Fruit fly (Drosophila melanogaster) whole organism, embryonic: ENCODE results near the gene asun.

ENCODE experiments used
- Adf1 ChIP-seq: fragments of 200-800 bp; sonication (Bioruptor generic); IDR thresholded peaks from 2 replicates; pipeline ENCODE4 v1.3.6; 2022; ENCODE audit warnings: missing biosample characterization, missing genetic modification characterization
- Atf3 ChIP-seq: fragments of 200-800 bp; sonication (Bioruptor generic); optimal IDR thresholded peaks from 3 replicates; lab custom pipeline; 2016; ENCODE audit warnings: missing biosample characterization, missing genetic modification characterization
- BEAF-32 ChIP-seq: fragments of 200-800 bp; sonication (Bioruptor generic); optimal IDR thresholded peaks from 3 replicates; lab custom pipeline; 2017; ENCODE audit warnings: missing biosample characterization, missing genetic modification characterization, mild to moderate bottlenecking, moderate library complexity, missing genetic modification reagents
- Blimp-1 ChIP-seq: fragments of 200-800 bp; sonication (Bioruptor generic); optimal IDR thresholded peaks from 3 replicates; lab custom pipeline; 2018; ENCODE audit warnings: missing biosample characterization, missing genetic modification characterization, mild to moderate bottlenecking, moderate library complexity, missing genetic modification reagents
- CG10565 ChIP-seq: fragments of 200-800 bp; sonication (Bioruptor generic); optimal IDR thresholded peaks from 3 replicates; lab custom pipeline; 2016; ENCODE audit warnings: missing biosample characterization, mild to moderate bottlenecking, missing genetic modification characterization
- CG11504 ChIP-seq: fragments of 200-800 bp; sonication (Bioruptor generic); optimal IDR thresholded peaks from 3 replicates; lab custom pipeline; 2019; ENCODE audit warnings: missing biosample characterization, mild to moderate bottlenecking, missing genetic modification characterization, moderate library complexity
- CG12071 ChIP-seq: fragments of 200-800 bp; sonication (Bioruptor generic); optimal IDR thresholded peaks from 3 replicates; lab custom pipeline; 2018; ENCODE audit warnings: missing biosample characterization, mild to moderate bottlenecking, missing genetic modification characterization
- CG12391 ChIP-seq: fragments of 200-800 bp; sonication (Bioruptor generic); optimal IDR thresholded peaks from 3 replicates; lab custom pipeline; 2018; ENCODE audit warnings: missing biosample characterization, mild to moderate bottlenecking, missing genetic modification characterization, moderate library complexity
- CG15601 ChIP-seq: fragments of 200-800 bp; sonication (Bioruptor generic); optimal IDR thresholded peaks from 3 replicates; lab custom pipeline; 2019; ENCODE audit warnings: missing biosample characterization, mild to moderate bottlenecking, missing genetic modification characterization, moderate library complexity
- CG17829 ChIP-seq: fragments of 200-800 bp; optimal IDR thresholded peaks from 2 replicates; lab custom pipeline; 2019; ENCODE audit warnings: missing biosample characterization, mild to moderate bottlenecking, missing genetic modification characterization, moderate library complexity
- CG1792 ChIP-seq: fragments of 200-800 bp; sonication (Bioruptor generic); optimal IDR thresholded peaks from 2 replicates; lab custom pipeline; 2016; ENCODE audit warnings: missing biosample characterization, missing genetic modification characterization
- CG18619 ChIP-seq: fragments of 200-800 bp; sonication (Bioruptor generic); optimal IDR thresholded peaks from 3 replicates; lab custom pipeline; 2017; ENCODE audit warnings: missing biosample characterization, mild to moderate bottlenecking, missing genetic modification characterization
- CG18764 ChIP-seq: fragments of 200-800 bp; sonication (Bioruptor generic); optimal IDR thresholded peaks from 3 replicates; lab custom pipeline; 2016; ENCODE audit warnings: missing biosample characterization, missing genetic modification characterization
- CG32532 ChIP-seq: fragments of 200-800 bp; sonication (Bioruptor generic); IDR thresholded peaks from 2 replicates; pipeline ENCODE4 v1.3.6; 2022; ENCODE audit warnings: missing biosample characterization, missing genetic modification characterization
- CG3281 ChIP-seq: fragments of 200-800 bp; sonication (Bioruptor generic); optimal IDR thresholded peaks from 3 replicates; lab custom pipeline; 2017; ENCODE audit warnings: missing biosample characterization, mild to moderate bottlenecking, missing genetic modification characterization
- CG4404 ChIP-seq: fragments of 200-800 bp; sonication (Bioruptor generic); IDR thresholded peaks from 2 replicates; pipeline ENCODE4 v1.3.6; 2022; ENCODE audit warnings: missing biosample characterization, missing genetic modification characterization
- CG7271 ChIP-seq: fragments of 200-800 bp; sonication (Bioruptor generic); optimal IDR thresholded peaks from 2 replicates; lab custom pipeline; 2018; ENCODE audit warnings: missing biosample characterization, mild to moderate bottlenecking, missing genetic modification characterization, moderate library complexity
- CG8359 ChIP-seq: fragments of 200-800 bp; sonication (Bioruptor generic); optimal IDR thresholded peaks from 2 replicates; lab custom pipeline; 2017; ENCODE audit warnings: missing biosample characterization, mild to moderate bottlenecking, missing genetic modification characterization, borderline replicate concordance
- CG8765 ChIP-seq: fragments of 200-800 bp; sonication (Bioruptor generic); IDR thresholded peaks from 2 replicates; pipeline ENCODE4 v1.3.6; 2022; ENCODE audit warnings: missing biosample characterization, missing genetic modification characterization
- CG8924 ChIP-seq: fragments of 200-800 bp; optimal IDR thresholded peaks from 3 replicates; lab custom pipeline; 2019; ENCODE audit warnings: missing biosample characterization, mild to moderate bottlenecking, missing genetic modification characterization, moderate library complexity
- CkIIα-i1 ChIP-seq: fragments of 200-800 bp; sonication (Bioruptor generic); IDR thresholded peaks from 2 replicates; pipeline ENCODE4 v1.3.6; 2022; ENCODE audit warnings: missing biosample characterization, missing genetic modification characterization
- D19A ChIP-seq: fragments of 200-800 bp; optimal IDR thresholded peaks from 3 replicates; lab custom pipeline; 2019; ENCODE audit warnings: missing biosample characterization, mild to moderate bottlenecking, missing genetic modification characterization, moderate library complexity
- Deaf1 ChIP-seq: fragments of 200-800 bp; optimal IDR thresholded peaks from 3 replicates; lab custom pipeline; 2019; ENCODE audit warnings: missing biosample characterization, mild to moderate bottlenecking, missing genetic modification characterization, moderate library complexity
- ERR ChIP-seq: fragments of 200-800 bp; sonication (Bioruptor generic); optimal IDR thresholded peaks from 2 replicates; lab custom pipeline; 2016; ENCODE audit warnings: missing biosample characterization, missing genetic modification characterization
- Hsf ChIP-seq: fragments of 200-800 bp; sonication (Bioruptor generic); optimal IDR thresholded peaks from 3 replicates; lab custom pipeline; 2016; ENCODE audit warnings: missing biosample characterization, missing genetic modification characterization
- MESR4 ChIP-seq: fragments of 200-800 bp; sonication (Bioruptor generic); optimal IDR thresholded peaks from 2 replicates; lab custom pipeline; 2018; ENCODE audit warnings: missing biosample characterization, mild to moderate bottlenecking, missing genetic modification characterization, moderate library complexity
- Meics ChIP-seq: fragments of 200-800 bp; sonication (Bioruptor generic); optimal IDR thresholded peaks from 2 replicates; lab custom pipeline; 2017; ENCODE audit warnings: missing biosample characterization, mild to moderate bottlenecking, missing genetic modification characterization
- NfI ChIP-seq: fragments of 200-800 bp; sonication (Bioruptor generic); optimal IDR thresholded peaks from 3 replicates; lab custom pipeline; 2018; ENCODE audit warnings: missing biosample characterization, mild to moderate bottlenecking, missing genetic modification characterization, moderate library complexity
- Opbp ChIP-seq: fragments of 200-800 bp; sonication (Bioruptor generic); IDR thresholded peaks from 3 replicates; pipeline ENCODE4 v1.3.6; 2022; ENCODE audit warnings: missing biosample characterization, missing genetic modification characterization; ENCODE audit not compliant: partially characterized antibody
- Optix ChIP-seq: fragments of 200-800 bp; sonication (Bioruptor generic); IDR thresholded peaks from 3 replicates; pipeline ENCODE4 v1.3.6; 2022; ENCODE audit warnings: missing biosample characterization, missing genetic modification characterization
- Six4 ChIP-seq: fragments of 200-800 bp; sonication (Bioruptor generic); optimal IDR thresholded peaks from 2 replicates; lab custom pipeline; 2016; ENCODE audit warnings: missing biosample characterization, missing genetic modification characterization
- Taf1 ChIP-seq: fragments of 200-800 bp; sonication (Bioruptor generic); IDR thresholded peaks from 2 replicates; pipeline ENCODE4 v1.3.6; 2022; ENCODE audit warnings: missing biosample characterization, missing genetic modification characterization
- ara ChIP-seq: fragments of 200-800 bp; sonication (Bioruptor generic); IDR thresholded peaks from 2 replicates; pipeline ENCODE4 v1.3.6; 2022; ENCODE audit warnings: missing biosample characterization, missing genetic modification characterization
- ato ChIP-seq: fragments of 200-800 bp; sonication (Bioruptor generic); IDR thresholded peaks from 2 replicates; pipeline ENCODE4 v1.3.6; 2022; ENCODE audit warnings: missing biosample characterization, missing genetic modification characterization; ENCODE audit not compliant: partially characterized antibody
- chm ChIP-seq: fragments of 200-800 bp; sonication (Bioruptor generic); IDR thresholded peaks from 2 replicates; pipeline ENCODE4 v1.3.6; 2022; ENCODE audit warnings: missing biosample characterization, missing genetic modification characterization
- crc ChIP-seq: fragments of 200-800 bp; sonication (Bioruptor generic); optimal IDR thresholded peaks from 2 replicates; lab custom pipeline; 2016; ENCODE audit warnings: missing biosample characterization, missing genetic modification characterization
- fd102C ChIP-seq: fragments of 200-800 bp; sonication (Bioruptor generic); optimal IDR thresholded peaks from 2 replicates; lab custom pipeline; 2018; ENCODE audit warnings: missing biosample characterization, mild to moderate bottlenecking, missing genetic modification characterization, moderate library complexity
- fd3F ChIP-seq: fragments of 200-800 bp; sonication (Bioruptor generic); optimal IDR thresholded peaks from 2 replicates; lab custom pipeline; 2018; ENCODE audit warnings: missing biosample characterization, mild to moderate bottlenecking, missing genetic modification characterization, moderate library complexity
- ftz-f1 ChIP-seq: fragments of 200-800 bp; sonication (Bioruptor generic); optimal IDR thresholded peaks from 2 replicates; lab custom pipeline; 2016; ENCODE audit warnings: missing biosample characterization, missing genetic modification characterization
- gcm2 ChIP-seq: fragments of 200-800 bp; sonication (Bioruptor generic); optimal IDR thresholded peaks from 2 replicates; lab custom pipeline; 2016; ENCODE audit warnings: missing biosample characterization, missing genetic modification characterization
- klu ChIP-seq: fragments of 200-800 bp; sonication (Bioruptor generic); IDR thresholded peaks from 2 replicates; pipeline ENCODE4 v1.3.6; 2022; ENCODE audit warnings: missing biosample characterization, missing genetic modification characterization
- knrl ChIP-seq: fragments of 200-800 bp; sonication (Bioruptor generic); IDR thresholded peaks from 3 replicates; pipeline ENCODE4 v1.3.6; 2022; ENCODE audit warnings: missing biosample characterization, missing genetic modification characterization; ENCODE audit not compliant: partially characterized antibody
- lov ChIP-seq, 2 experiments: fragments of 200-800 bp in 1 of 2; fragments of >200 bp in 1 of 2; sonication (Bioruptor generic) in 1 of 2; IDR thresholded peaks in 1 of 2; optimal IDR thresholded peaks in 1 of 2; 2 replicates in 1 of 2; 3 replicates in 1 of 2; pipeline versions ENCODE4 v1.3.6 to Lab custom; 2017 to 2022; ENCODE audit warnings: missing biosample characterization in 1 of 2, missing genetic modification characterization in 1 of 2
- p53 ChIP-seq: fragments of 200-800 bp; sonication (Bioruptor generic); optimal IDR thresholded peaks from 2 replicates; lab custom pipeline; 2016; ENCODE audit warnings: missing biosample characterization, missing genetic modification characterization
- pros ChIP-seq: fragments of 200-800 bp; sonication (Bioruptor generic); optimal IDR thresholded peaks from 3 replicates; lab custom pipeline; 2019; ENCODE audit warnings: missing biosample characterization, mild to moderate bottlenecking, missing genetic modification characterization, moderate library complexity
- ranshi ChIP-seq: fragments of 200-800 bp; sonication (Bioruptor generic); IDR thresholded peaks from 2 replicates; pipeline ENCODE4 v1.3.6; 2022; ENCODE audit warnings: missing biosample characterization, missing genetic modification characterization
- shn ChIP-seq: fragments of 200-800 bp; sonication (Bioruptor generic); optimal IDR thresholded peaks from 3 replicates; lab custom pipeline; 2016; ENCODE audit warnings: missing biosample characterization, missing genetic modification characterization
- vnd ChIP-seq: fragments of 200-800 bp; sonication (Bioruptor generic); IDR thresholded peaks from 3 replicates; pipeline ENCODE4 v1.3.6; 2022; ENCODE audit warnings: missing biosample characterization, missing genetic modification characterization; ENCODE audit not compliant: partially characterized antibody

The asun gene

DNA sequence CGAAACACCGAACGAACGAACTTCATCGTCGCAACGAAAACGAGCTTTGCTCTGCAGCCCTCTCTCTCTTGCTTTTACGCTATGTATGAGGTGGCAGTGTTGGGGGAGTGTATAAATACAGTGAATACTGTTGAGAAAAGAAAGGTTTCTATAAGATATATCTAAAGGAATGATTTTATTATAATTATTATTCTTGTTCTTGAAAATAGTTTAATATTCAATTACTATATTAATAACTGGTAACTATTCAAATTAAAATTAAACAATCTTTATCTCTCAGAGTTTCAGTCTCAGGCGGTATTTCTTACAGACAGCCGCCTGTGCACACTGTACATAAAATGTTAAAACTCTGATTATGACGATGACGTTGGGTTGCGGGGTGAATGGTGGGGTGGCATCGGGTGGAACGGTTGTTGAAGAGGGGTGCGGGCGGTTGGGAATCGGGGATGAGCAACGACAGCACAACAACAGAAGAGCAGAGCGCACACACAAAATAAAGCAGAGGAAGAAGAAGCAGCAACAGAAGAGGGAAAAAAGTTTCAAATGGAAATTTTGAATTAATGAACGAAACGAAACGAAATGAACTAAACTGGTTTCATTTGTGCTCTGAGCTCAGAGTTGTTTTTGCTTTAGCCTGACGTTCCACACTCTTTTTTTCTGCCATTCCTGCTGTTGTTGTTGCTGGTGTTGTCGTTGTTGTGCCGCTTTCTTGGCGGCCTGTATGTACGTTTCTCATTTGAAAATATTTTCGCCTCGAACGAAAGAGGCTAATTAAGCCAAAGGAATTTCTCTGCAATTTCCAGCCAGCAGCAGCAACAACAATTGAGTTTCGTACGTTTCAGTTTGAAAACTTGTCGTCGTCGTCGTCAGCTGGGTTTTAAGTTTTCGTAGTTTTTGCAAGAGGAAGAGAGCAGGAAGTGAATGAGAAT, 27.1 kb upstream of the asun start (continued):
- TF ChIP-seq chm (GFP tag; lab: Robert Waterston, UW) (no peak), CG17829 (tag; lab: Kevin White, UChicago) (peak; percentile 99), gcm2 (GFP tag; lab: Kevin White, UChicago) (no peak), CG18619 (GFP tag; lab: Kevin White, UChicago) (peak; percentile 97), NfI (peak; percentile 97), vnd (GFP tag; lab: Robert Waterston, UW) (no peak), CG12391 (peak; percentile 99), CG15601 (tag; lab: Kevin White, UChicago) (peak; percentile 98), MESR4 (peak; percentile 40), Six4 (GFP tag; lab: Kevin White, UChicago) (peak; percentile 97), Blimp-1 (peak; percentile 97), CG8924 (peak; percentile 99), Meics (GFP tag; lab: Kevin White, UChicago) (peak; percentile 97), ftz-f1 (GFP tag; lab: Kevin White, UChicago) (no peak), Adf1 (GFP tag; lab: Robert Waterston, UW) (no peak), p53 (GFP tag; lab: Kevin White, UChicago) (peak; percentile 65), fd102C (peak; percentile 42), CG3281 (GFP tag; lab: Kevin White, UChicago) (peak; percentile 98), crc (peak; percentile 76), pros (GFP tag; lab: Kevin White, UChicago) (peak; percentile 86), Atf3 (GFP tag; lab: Kevin White, UChicago) (peak; percentile 81), BEAF-32 (GFP tag; lab: Kevin White, UChicago) (no peak), ara (no peak), CG7271 (tag; lab: Kevin White, UChicago) (peak; percentile 95), shn (GFP tag; lab: Kevin White, UChicago) (peak; percentile 71), CG32532 (no peak), lov (optimal IDR thresholded peaks at IDR 0.05; lab: Kevin White, UChicago) (no peak), lov (GFP tag; IDR thresholded peaks at IDR 0.05; lab: Robert Waterston, UW) (no peak), CG4404 (no peak), CG12071 (GFP tag; lab: Kevin White, UChicago) (peak; percentile 91), knrl (GFP tag; lab: Robert Waterston, UW) (no peak), ERR (GFP tag; lab: Kevin White, UChicago) (no peak), CG10565 (GFP tag; lab: Kevin White, UChicago) (peak; percentile 46), CkIIα-i1 (no peak), CG8765 (GFP tag; lab: Robert Waterston, UW) (no peak), Hsf (peak; percentile 84), ato (GFP tag; lab: Robert Waterston, UW) (no peak), Opbp (GFP tag; lab: Robert Waterston, UW) (no peak), CG8359 (GFP tag; lab: Kevin White, UChicago) (peak; percentile 91), D19A (tag; lab: Kevin White, UChicago) (peak; percentile 97), Optix (no peak), fd3F (GFP tag; lab: Kevin White, UChicago) (peak; percentile 97), klu (GFP tag; lab: Robert Waterston, UW) (no peak), CG18764 (GFP tag; lab: Kevin White, UChicago) (peak; percentile 92), CG11504 (tag; lab: Kevin White, UChicago) (peak; percentile 98), CG1792 (GFP tag; lab: Kevin White, UChicago) (peak; percentile 51), Deaf1 (tag; lab: Kevin White, UChicago) (peak; percentile 95), Taf1 (GFP tag; lab: Robert Waterston, UW) (no peak), ranshi (GFP tag; lab: Robert Waterston, UW) (no peak)
